Fruit fly (Drosophila melanogaster) whole organism: ENCODE results near the gene sxe2.

Experiments
- CG8478 ChIP-seq: fragments of >200 bp; optimal IDR thresholded peaks from 2 replicates; lab custom pipeline; 2018; ENCODE audit warnings: inconsistent platforms
- Dll ChIP-seq: fragments of >200 bp; optimal IDR thresholded peaks from 2 replicates; lab custom pipeline; 2017
- EcR ChIP-seq, 2 experiments: fragments of >200 bp; optimal IDR thresholded peaks; 2 replicates each; lab custom pipeline; 2017; ENCODE audit warnings: missing biosample characterization in 2 of 2, missing genetic modification characterization in 2 of 2, missing genetic modification reagents in 2 of 2
- pan ChIP-seq: fragments of >200 bp; optimal IDR thresholded peaks from 2 replicates; lab custom pipeline; 2017
- psq ChIP-seq: fragments of >200 bp; optimal IDR thresholded peaks from 2 replicates; lab custom pipeline; 2017
- usp ChIP-seq: fragments of >200 bp; optimal IDR thresholded peaks from 2 replicates; lab custom pipeline; 2017; ENCODE audit warnings: missing biosample characterization, missing genetic modification characterization, mixed read lengths

The sxe2 gene

dm6 chr3R:16097661-16098329, 14.1 kb downstream of the sxe2 start:
- TF ChIP-seq Dll (lab: Kevin White, UChicago) = no peak
- TF ChIP-seq psq (lab: Kevin White, UChicago) = no peak
- peak; percentile 72 to 80 for TF ChIP-seq EcR (GFP tag; optimal IDR thresholded peaks at IDR 0.05; lab: Kevin White, UChicago)

dm6 chr3R:16098333-16099267, 14.9 kb downstream of the sxe2 start, which contains the start of the genes Mhcl and Akt:
Gene Mhcl (minus strand): TSS chr3R:16098761.
Gene Akt (plus strand): TSS chr3R:16099228.
- TF ChIP-seq usp (GFP tag; lab: Kevin White, UChicago) (no peak), Dll (lab: Kevin White, UChicago) (no peak), CG8478 (no peak), psq (lab: Kevin White, UChicago) (no peak), pan (lab: Kevin White, UChicago) (no peak), EcR (GFP tag; optimal IDR thresholded peaks at IDR 0.05; lab: Kevin White, UChicago) (no peak)

DNA sequence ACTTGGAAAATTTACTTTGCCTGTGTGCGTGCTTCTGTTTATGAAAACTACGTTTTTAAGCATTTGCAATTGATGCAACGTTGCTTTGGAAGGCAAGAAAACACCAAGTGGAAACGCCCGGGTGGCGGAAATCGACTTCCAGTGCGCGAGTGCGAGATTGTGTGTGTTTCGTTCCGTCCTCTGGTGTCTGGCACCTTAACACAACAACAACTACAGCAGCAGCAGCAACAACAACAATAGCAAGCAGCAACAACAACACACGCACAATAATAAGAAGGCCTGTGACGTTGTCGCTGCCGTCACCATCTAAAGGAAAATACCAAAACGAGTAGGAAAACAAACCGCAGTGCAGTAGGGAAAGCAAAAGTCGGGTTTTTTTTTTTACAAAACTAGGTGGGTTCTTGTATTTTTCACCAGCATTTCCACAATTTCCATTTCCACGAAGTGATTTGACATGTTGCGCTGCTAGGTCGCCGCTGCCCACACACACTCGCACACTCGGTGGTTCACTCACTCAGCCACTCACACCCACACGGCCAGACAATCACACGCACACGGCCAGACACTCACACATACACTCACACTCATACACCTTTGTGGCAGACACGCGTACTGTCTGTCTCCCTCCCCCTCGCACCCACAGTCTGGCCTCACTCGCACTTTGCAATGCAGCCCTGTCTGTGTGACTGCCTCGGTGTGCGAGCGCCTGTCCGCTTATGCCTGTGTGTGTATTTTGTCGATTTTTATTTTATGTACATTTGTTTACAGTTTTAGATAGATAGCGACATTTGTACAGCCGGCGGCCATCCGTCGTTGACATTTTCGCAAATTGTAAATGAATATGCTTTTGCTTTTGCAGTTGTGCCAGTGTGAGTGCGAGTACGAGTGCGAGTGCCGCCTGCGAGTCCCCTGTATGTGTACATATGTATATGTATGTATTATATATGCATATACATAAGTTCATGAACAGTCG, 15.9 kb downstream of the sxe2 start:
- TF ChIP-seq pan (lab: Kevin White, UChicago) (no peak), CG8478 (peak; percentile 95)

- no peak for TF ChIP-seq EcR (GFP tag; optimal IDR thresholded peaks at IDR 0.05; lab: Kevin White, UChicago)
- no peak for TF ChIP-seq Dll (lab: Kevin White, UChicago)
- no peak for TF ChIP-seq pan (lab: Kevin White, UChicago)
- no peak for TF ChIP-seq CG8478
- TF ChIP-seq usp (GFP tag; lab: Kevin White, UChicago) = no peak
- TF ChIP-seq psq (lab: Kevin White, UChicago) = no peak
Observed at dm6 chr3R:16105813-16106480, 22.3 kb downstream of the sxe2 start.

- TF ChIP-seq EcR (GFP tag; optimal IDR thresholded peaks at IDR 0.05; lab: Kevin White, UChicago) = no peak
- no peak for TF ChIP-seq pan (lab: Kevin White, UChicago)
- TF ChIP-seq CG8478 = no peak
- TF ChIP-seq usp (GFP tag; lab: Kevin White, UChicago) = no peak
- peak; percentile 54 for TF ChIP-seq Dll (lab: Kevin White, UChicago)
- TF ChIP-seq psq (lab: Kevin White, UChicago) = no peak
Observed at dm6 chr3R:16113124-16113523, 29.4 kb downstream of the sxe2 start.

DNA sequence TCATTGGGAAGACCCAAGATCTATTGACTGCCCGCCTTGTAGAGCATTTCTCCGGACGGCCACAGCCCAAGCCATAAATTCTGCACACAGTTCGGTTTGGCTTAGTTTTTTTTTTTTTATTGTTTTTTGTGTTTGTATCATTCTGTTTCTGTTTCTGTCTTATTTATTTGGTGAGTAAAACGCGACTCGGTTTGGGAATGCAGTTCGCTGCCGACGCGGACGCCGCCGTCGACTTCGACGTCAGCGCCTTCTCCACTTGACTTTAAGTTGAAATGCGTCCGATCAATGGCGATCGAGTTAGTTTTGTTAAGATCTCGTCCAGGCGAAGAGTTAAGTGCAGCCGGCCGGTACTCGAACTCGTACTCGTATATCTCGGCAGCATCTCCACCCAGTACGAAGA, 32.2 kb downstream of the sxe2 start, which contains the start of gene Sb:
Sb (plus strand) TSS at position 301 of the 400 bp plus-strand sequence.
- TF ChIP-seq pan (lab: Kevin White, UChicago) = no peak
- no peak for TF ChIP-seq psq (lab: Kevin White, UChicago)
- no peak for TF ChIP-seq Dll (lab: Kevin White, UChicago)
- no peak for TF ChIP-seq CG8478
- no peak for TF ChIP-seq usp (GFP tag; lab: Kevin White, UChicago)
- no peak for TF ChIP-seq EcR (GFP tag; optimal IDR thresholded peaks at IDR 0.05; lab: Kevin White, UChicago)

DNA sequence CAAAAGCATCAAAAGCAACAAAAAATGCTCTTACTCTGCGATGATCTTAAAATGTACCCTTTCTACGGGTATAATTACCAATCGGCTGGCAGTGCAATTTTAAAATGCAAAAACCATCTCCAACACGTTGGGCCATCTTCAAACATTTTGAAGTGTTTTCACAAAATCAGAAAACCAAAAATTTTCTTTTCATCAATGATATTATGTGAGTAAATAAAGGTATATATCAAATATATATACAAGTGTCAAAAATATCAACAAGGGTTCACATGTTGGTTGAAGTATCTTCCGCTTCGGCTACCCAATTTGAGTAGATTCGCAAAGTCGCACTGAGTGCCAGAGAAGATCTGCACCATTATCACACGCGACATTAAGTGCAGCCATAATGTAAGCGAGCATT, 33.7 kb downstream of the sxe2 start:
- TF ChIP-seq EcR (GFP tag; optimal IDR thresholded peaks at IDR 0.05; lab: Kevin White, UChicago) (no peak), pan (lab: Kevin White, UChicago) (no peak), Dll (lab: Kevin White, UChicago) (no peak), usp (GFP tag; lab: Kevin White, UChicago) (no peak), psq (lab: Kevin White, UChicago) (no peak), CG8478 (no peak)

DNA sequence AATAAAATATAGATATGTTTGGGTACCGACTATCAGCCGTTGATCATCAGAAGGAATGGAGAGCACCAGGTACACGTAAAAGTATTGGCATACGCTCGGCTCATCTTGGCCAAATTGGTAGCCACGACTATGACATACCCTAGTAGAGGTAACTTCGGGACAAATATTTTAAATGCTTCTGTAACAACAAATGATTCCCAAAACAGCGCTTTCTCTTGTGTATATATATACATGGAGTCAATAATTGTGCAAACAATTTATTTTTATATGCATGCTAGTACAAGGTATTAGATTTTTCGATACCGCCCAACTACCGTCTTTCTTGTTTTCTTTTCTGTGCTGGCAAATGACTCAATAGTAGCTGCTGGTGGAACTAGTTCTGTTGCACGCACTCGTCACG, 35.8 kb downstream of the sxe2 start:
- TF ChIP-seq usp (GFP tag; lab: Kevin White, UChicago) (no peak), EcR (GFP tag; optimal IDR thresholded peaks at IDR 0.05; lab: Kevin White, UChicago) (no peak), pan (lab: Kevin White, UChicago) (no peak), CG8478 (no peak), Dll (lab: Kevin White, UChicago) (no peak), psq (lab: Kevin White, UChicago) (no peak)

dm6 chr3R:16128471-16128870, 44.8 kb downstream of the sxe2 start:
- no peak for TF ChIP-seq pan (lab: Kevin White, UChicago)
- TF ChIP-seq psq (lab: Kevin White, UChicago) = no peak
- TF ChIP-seq EcR (GFP tag; optimal IDR thresholded peaks at IDR 0.05; lab: Kevin White, UChicago) = no peak
- TF ChIP-seq usp (GFP tag; lab: Kevin White, UChicago) = no peak
- TF ChIP-seq Dll (lab: Kevin White, UChicago) = no peak
- no peak for TF ChIP-seq CG8478

- TF ChIP-seq EcR (GFP tag; optimal IDR thresholded peaks at IDR 0.05; lab: Kevin White, UChicago) (no peak), psq (lab: Kevin White, UChicago) (no peak), CG8478 (no peak), Dll (lab: Kevin White, UChicago) (no peak), usp (GFP tag; lab: Kevin White, UChicago) (no peak), pan (lab: Kevin White, UChicago) (no peak)
Observed at dm6 chr3R:16135616-16136015, 51.9 kb downstream of the sxe2 start.
